Fruit fly (Drosophila melanogaster) whole organism, wandering third instar larva: ENCODE results near the gene CG7182.

Source experiments
- CrebA ChIP-seq: fragments of 200-800 bp; sonication (Bioruptor generic); optimal IDR thresholded peaks from 2 replicates; lab custom pipeline; 2016; ENCODE audit warnings: missing biosample characterization, mild to moderate bottlenecking, missing genetic modification characterization, borderline replicate concordance
- Vsx2 ChIP-seq: fragments of 200-300, 225-300 bp; sonication (Bioruptor generic); optimal IDR thresholded peaks from 2 replicates; lab custom pipeline; 2018; ENCODE audit warnings: missing biosample characterization, missing genetic modification characterization; ENCODE audit not compliant: partially characterized antibody
- br ChIP-seq: fragments of 200-800 bp; sonication (Bioruptor generic); optimal IDR thresholded peaks from 2 replicates; lab custom pipeline; 2016; ENCODE audit warnings: missing biosample characterization, missing genetic modification characterization
- foxo ChIP-seq, 2 experiments: fragments of 200-800 bp; sonication (Bioruptor generic); optimal IDR thresholded peaks; 2 replicates in 1 of 2; 3 replicates in 1 of 2; lab custom pipeline; 2016 to 2017; ENCODE audit warnings: missing biosample characterization in 2 of 2, missing genetic modification characterization in 2 of 2
- woc ChIP-seq: sonication (Bioruptor generic); optimal IDR thresholded peaks from 2 replicates; lab custom pipeline; 2016; ENCODE audit warnings: missing biosample characterization, mild to moderate bottlenecking, missing genetic modification characterization

- TF ChIP-seq br (GFP tag; lab: Kevin White, UChicago) (no peak), CrebA (no peak), Vsx2 (GFP tag; lab: Kevin White, UChicago) (no peak), woc (no peak), foxo (GFP tag; optimal IDR thresholded peaks at IDR 0.05; lab: Kevin White, UChicago) (no peak)
Observed at dm6 chr3L:8295227-8295626, 51.0 kb downstream of the CG7182 start, which contains the start of gene CG7201.
